Fruit fly (Drosophila melanogaster) ovary, adult (tissue): Measurements from ENCODE around the gene Galt.

Experiments
- CG17801 ChIP-seq: fragments of 200-800 bp; optimal IDR thresholded peaks from 2 replicates; lab custom pipeline; 2019; ENCODE audit warnings: missing biosample characterization, mild to moderate bottlenecking, missing genetic modification characterization, moderate library complexity; ENCODE audit not compliant: partially characterized antibody

Galt gene

dm6 chr2L:6644421-6645059 is 23.3 kb downstream of the Galt start:
- TF ChIP-seq CG17801 (GFP tag; lab: Kevin White, UChicago), result peak; percentile 80

- TF ChIP-seq CG17801 (GFP tag; lab: Kevin White, UChicago), result no peak
Measured at dm6 chr2L:6643218-6643756, 24.5 kb downstream of the Galt start.

dm6 chr2L:6632307-6632706 is 35.5 kb downstream of the Galt start, which contains the start of gene Oatp26F:
Gene Oatp26F (minus strand): TSS chr2L:6632407.
- no peak for TF ChIP-seq CG17801 (GFP tag; lab: Kevin White, UChicago)

- TF ChIP-seq CG17801 (GFP tag; lab: Kevin White, UChicago), result no peak
Measured at dm6 chr2L:6622642-6623162, 45.1 kb downstream of the Galt start, which contains the start of gene CG34345. Gene CG34345 (plus strand): TSS chr2L:6623112.

- TF ChIP-seq CG17801 (GFP tag; lab: Kevin White, UChicago), result peak; percentile 15
Measured at dm6 chr2L:6622031-6622430, 45.8 kb downstream of the Galt start.

dm6 chr2L:6621600-6621999 is 46.2 kb downstream of the Galt start, which contains the start of gene DIP-iota:
Gene DIP-iota (minus strand): TSS chr2L:6621700.
- no peak for TF ChIP-seq CG17801 (GFP tag; lab: Kevin White, UChicago)
